Fruit fly (Drosophila melanogaster) whole organism, prepupa: ENCODE measurements around the gene Ae2.

Experiments used
- Blimp-1 ChIP-seq: fragments of 200-800 bp; sonication (Bioruptor generic); optimal IDR thresholded peaks from 3 replicates; lab custom pipeline; 2017; ENCODE audit warnings: missing biosample characterization, missing genetic modification characterization, mild to moderate bottlenecking, moderate library complexity, missing genetic modification reagents
- CG10631 ChIP-seq: fragments of 200-800 bp; sonication (Bioruptor generic); optimal IDR thresholded peaks from 2 replicates; lab custom pipeline; 2016; ENCODE audit warnings: missing biosample characterization, missing genetic modification characterization
- CG10669 ChIP-seq: fragments of 200-800 bp; sonication (Bioruptor generic); optimal IDR thresholded peaks from 3 replicates; lab custom pipeline; 2018; ENCODE audit warnings: missing biosample characterization, mild to moderate bottlenecking, missing genetic modification characterization, moderate library complexity
- CG11294 ChIP-seq: fragments of 200-800 bp; sonication (Bioruptor generic); IDR thresholded peaks from 2 replicates; pipeline ENCODE4 v1.3.6; 2022; ENCODE audit warnings: missing biosample characterization, missing genetic modification characterization
- CG11762 ChIP-seq: fragments of 200-800 bp; sonication (Bioruptor generic); optimal IDR thresholded peaks from 3 replicates; lab custom pipeline; 2016; ENCODE audit warnings: missing biosample characterization, missing genetic modification characterization; ENCODE audit not compliant: insufficient read depth
- CG15336 ChIP-seq: fragments of 200-800 bp; sonication (Bioruptor generic); IDR thresholded peaks from 2 replicates; pipeline ENCODE4 v1.3.6; 2022; ENCODE audit warnings: missing biosample characterization, missing genetic modification characterization
- CG1621 ChIP-seq: fragments of 200-800 bp; sonication (Bioruptor generic); optimal IDR thresholded peaks from 3 replicates; lab custom pipeline; 2018; ENCODE audit warnings: missing biosample characterization, mild to moderate bottlenecking, missing genetic modification characterization
- CG31627 ChIP-seq: fragments of 200-800 bp; sonication (Bioruptor generic); optimal IDR thresholded peaks from 3 replicates; lab custom pipeline; 2016; ENCODE audit warnings: missing biosample characterization, missing genetic modification characterization
- CG32006 ChIP-seq: fragments of 200-800 bp; sonication (Bioruptor generic); optimal IDR thresholded peaks from 3 replicates; lab custom pipeline; 2017; ENCODE audit warnings: missing biosample characterization, mild to moderate bottlenecking, missing genetic modification characterization
- CG34406 ChIP-seq: fragments of 200-800 bp; sonication (Bioruptor generic); optimal IDR thresholded peaks from 3 replicates; lab custom pipeline; 2016; ENCODE audit warnings: missing biosample characterization, missing genetic modification characterization
- CG3919 ChIP-seq: fragments of 200-800 bp; sonication (Bioruptor generic); optimal IDR thresholded peaks from 3 replicates; lab custom pipeline; 2016; ENCODE audit warnings: missing biosample characterization, missing genetic modification characterization
- CG4318 ChIP-seq: fragments of 200-800 bp; sonication (Bioruptor generic); optimal IDR thresholded peaks from 3 replicates; lab custom pipeline; 2017; ENCODE audit warnings: missing biosample characterization, mild to moderate bottlenecking, missing genetic modification characterization
- CG6163 ChIP-seq: fragments of 200-800 bp; sonication (Bioruptor generic); IDR thresholded peaks from 3 replicates; pipeline ENCODE4 v1.3.6; 2022; ENCODE audit warnings: missing biosample characterization, missing genetic modification characterization
- CG6276 ChIP-seq: fragments of 200-800 bp; sonication (Bioruptor generic); optimal IDR thresholded peaks from 2 replicates; lab custom pipeline; 2017; ENCODE audit warnings: missing biosample characterization, mild to moderate bottlenecking, missing genetic modification characterization
- CG6792 ChIP-seq: fragments of 200-800 bp; sonication (Bioruptor generic); optimal IDR thresholded peaks from 3 replicates; lab custom pipeline; 2016; ENCODE audit warnings: missing biosample characterization, missing genetic modification characterization
- CG6808 ChIP-seq: fragments of 200-800 bp; sonication (Bioruptor generic); optimal IDR thresholded peaks from 3 replicates; lab custom pipeline; 2017; ENCODE audit warnings: missing biosample characterization, missing genetic modification characterization, mild to moderate bottlenecking, moderate library complexity, missing genetic modification reagents
- CG6854 ChIP-seq: fragments of 200-800 bp; sonication (Bioruptor generic); optimal IDR thresholded peaks from 2 replicates; lab custom pipeline; 2017; ENCODE audit warnings: missing biosample characterization, mild to moderate bottlenecking, missing genetic modification characterization
- CG7368 ChIP-seq: fragments of 200-800 bp; sonication (Bioruptor generic); optimal IDR thresholded peaks from 3 replicates; lab custom pipeline; 2016; ENCODE audit warnings: missing biosample characterization, missing genetic modification characterization
- CG8119 ChIP-seq: fragments of 200-800 bp; sonication (Bioruptor generic); IDR thresholded peaks from 3 replicates; pipeline ENCODE4 v1.3.6; 2022; ENCODE audit warnings: missing biosample characterization, missing genetic modification characterization
- CG8319 ChIP-seq: fragments of 200-800 bp; sonication (Bioruptor generic); optimal IDR thresholded peaks from 3 replicates; lab custom pipeline; 2016; ENCODE audit warnings: missing biosample characterization, missing genetic modification characterization
- CG8632 ChIP-seq: fragments of 200-800 bp; sonication (Bioruptor generic); optimal IDR thresholded peaks from 3 replicates; lab custom pipeline; 2016; ENCODE audit warnings: missing biosample characterization, missing genetic modification characterization
- CG9139 ChIP-seq: fragments of 200-800 bp; sonication (Bioruptor generic); optimal IDR thresholded peaks from 3 replicates; lab custom pipeline; 2017; ENCODE audit warnings: missing biosample characterization, mild to moderate bottlenecking, missing genetic modification characterization
- Eip75B ChIP-seq: fragments of 200-800 bp; sonication (Bioruptor generic); optimal IDR thresholded peaks from 3 replicates; lab custom pipeline; 2016; ENCODE audit warnings: missing biosample characterization, missing genetic modification characterization
- Eip93F ChIP-seq: fragments of 200-800 bp; sonication (Bioruptor generic); optimal IDR thresholded peaks from 2 replicates; lab custom pipeline; 2016; ENCODE audit warnings: missing biosample characterization, mild to moderate bottlenecking, missing genetic modification characterization
- Ets21C ChIP-seq: fragments of 200-800 bp; sonication (Bioruptor generic); optimal IDR thresholded peaks from 3 replicates; lab custom pipeline; 2016; ENCODE audit warnings: missing biosample characterization, missing genetic modification characterization
- Ets96B ChIP-seq: fragments of 200-800 bp; optimal IDR thresholded peaks from 2 replicates; lab custom pipeline; 2019; ENCODE audit warnings: missing biosample characterization, mild to moderate bottlenecking, missing genetic modification characterization, moderate library complexity
- Gug ChIP-seq: fragments of 200-800 bp; sonication (Bioruptor generic); IDR thresholded peaks from 2 replicates; pipeline ENCODE4 v1.3.6; 2022; ENCODE audit warnings: missing biosample characterization, missing genetic modification characterization
- Hr38 ChIP-seq: sonication (Bioruptor generic); optimal IDR thresholded peaks from 2 replicates; lab custom pipeline; 2016; ENCODE audit warnings: missing biosample characterization, missing genetic modification characterization
- Hr39 ChIP-seq: fragments of 200-800 bp; sonication (Bioruptor generic); optimal IDR thresholded peaks from 2 replicates; lab custom pipeline; 2016; ENCODE audit warnings: missing biosample characterization, missing genetic modification characterization
- Hr4 ChIP-seq: fragments of 200-800 bp; sonication (Bioruptor generic); optimal IDR thresholded peaks from 3 replicates; lab custom pipeline; 2016; ENCODE audit warnings: missing biosample characterization, missing genetic modification characterization
- Lpt ChIP-seq: fragments of 200-800 bp; sonication (Bioruptor generic); optimal IDR thresholded peaks from 3 replicates; lab custom pipeline; 2016; ENCODE audit warnings: missing biosample characterization, missing genetic modification characterization
- Met ChIP-seq: fragments of 200-800 bp; sonication (Bioruptor generic); optimal IDR thresholded peaks from 3 replicates; lab custom pipeline; 2016; ENCODE audit warnings: missing biosample characterization, missing genetic modification characterization
- OdsH ChIP-seq: fragments of 200-800 bp; sonication (Bioruptor generic); optimal IDR thresholded peaks from 3 replicates; lab custom pipeline; 2016; ENCODE audit warnings: missing biosample characterization, missing genetic modification characterization
- Smox ChIP-seq: fragments of 200-800 bp; sonication (Bioruptor generic); optimal IDR thresholded peaks from 3 replicates; lab custom pipeline; 2016; ENCODE audit warnings: missing biosample characterization, missing genetic modification characterization
- Sox102F ChIP-seq: fragments of 200-800 bp; sonication (Bioruptor generic); optimal IDR thresholded peaks from 2 replicates; lab custom pipeline; 2016; ENCODE audit warnings: missing biosample characterization, mild to moderate bottlenecking, missing genetic modification characterization
- achi ChIP-seq: fragments of 200-800 bp; sonication (Bioruptor generic); optimal IDR thresholded peaks from 3 replicates; lab custom pipeline; 2016; ENCODE audit warnings: missing biosample characterization, missing genetic modification characterization
- acj6 ChIP-seq: fragments of 200-800 bp; sonication (Bioruptor generic); optimal IDR thresholded peaks from 3 replicates; lab custom pipeline; 2016; ENCODE audit warnings: missing biosample characterization, missing genetic modification characterization
- cyc ChIP-seq: fragments of 200-800 bp; sonication (Bioruptor generic); optimal IDR thresholded peaks from 3 replicates; lab custom pipeline; 2016; ENCODE audit warnings: missing biosample characterization, missing genetic modification characterization
- dac ChIP-seq: fragments of 200-800 bp; sonication (Bioruptor generic); optimal IDR thresholded peaks from 2 replicates; lab custom pipeline; 2017; ENCODE audit warnings: missing biosample characterization, mild to moderate bottlenecking, missing genetic modification characterization
- dsx ChIP-seq: fragments of 200-800 bp; optimal IDR thresholded peaks from 3 replicates; lab custom pipeline; 2019; ENCODE audit warnings: missing biosample characterization, mild to moderate bottlenecking, missing genetic modification characterization, moderate library complexity; ENCODE audit not compliant: poor library complexity, severe bottlenecking
- eg ChIP-seq: fragments of 200-800 bp; sonication (Bioruptor generic); IDR thresholded peaks from 3 replicates; pipeline ENCODE4 v1.3.6; 2022; ENCODE audit warnings: missing biosample characterization, missing genetic modification characterization
- esn ChIP-seq: fragments of 200-800 bp; sonication (Bioruptor generic); optimal IDR thresholded peaks from 2 replicates; lab custom pipeline; 2016; ENCODE audit warnings: missing biosample characterization, mild to moderate bottlenecking, missing genetic modification characterization, moderate library complexity
- fd59A ChIP-seq: fragments of 200-800 bp; sonication (Bioruptor generic); optimal IDR thresholded peaks from 2 replicates; lab custom pipeline; 2017; ENCODE audit warnings: missing biosample characterization, mild to moderate bottlenecking, missing genetic modification characterization, missing genetic modification reagents
- fd85E ChIP-seq: fragments of 200-800 bp; sonication (Bioruptor generic); optimal IDR thresholded peaks from 3 replicates; lab custom pipeline; 2016; ENCODE audit warnings: missing biosample characterization, missing genetic modification characterization
- fkh ChIP-seq: fragments of 200-800 bp; sonication (Bioruptor generic); optimal IDR thresholded peaks from 3 replicates; lab custom pipeline; 2017; ENCODE audit warnings: missing biosample characterization, mild to moderate bottlenecking, missing genetic modification characterization, moderate library complexity
- lz ChIP-seq: fragments of 200-800 bp; sonication (Bioruptor generic); optimal IDR thresholded peaks from 3 replicates; lab custom pipeline; 2016; ENCODE audit warnings: missing biosample characterization, missing genetic modification characterization
- net ChIP-seq: fragments of 200-800 bp; sonication (Bioruptor generic); optimal IDR thresholded peaks from 3 replicates; lab custom pipeline; 2016; ENCODE audit warnings: missing biosample characterization, missing genetic modification characterization
- pdm3 ChIP-seq: fragments of 200-800 bp; sonication (Bioruptor generic); optimal IDR thresholded peaks from 3 replicates; lab custom pipeline; 2016; ENCODE audit warnings: missing biosample characterization, missing genetic modification characterization
- spab ChIP-seq: fragments of 200-800 bp; sonication (Bioruptor generic); optimal IDR thresholded peaks from 2 replicates; lab custom pipeline; 2017; ENCODE audit warnings: missing biosample characterization, mild to moderate bottlenecking, missing genetic modification characterization, missing genetic modification reagents
- ss ChIP-seq, 2 experiments: fragments of 200-800 bp; sonication (Bioruptor generic); optimal IDR thresholded peaks; 2 replicates in 1 of 2; 3 replicates in 1 of 2; lab custom pipeline; 2017 to 2018; ENCODE audit warnings: mild to moderate bottlenecking in 2 of 2, missing biosample characterization in 2 of 2, missing genetic modification characterization in 2 of 2, moderate library complexity in 1 of 2
- topi ChIP-seq: fragments of 200-800 bp; sonication (Bioruptor generic); optimal IDR thresholded peaks from 3 replicates; lab custom pipeline; 2016; ENCODE audit warnings: missing biosample characterization, missing genetic modification characterization
- vri ChIP-seq: fragments of 200-800 bp; sonication (Bioruptor generic); optimal IDR thresholded peaks from 3 replicates; lab custom pipeline; 2016; ENCODE audit warnings: missing biosample characterization, mild to moderate bottlenecking, missing genetic modification characterization

Ae2 gene

dm6 chr3L:9763389-9763917, at the start of gene Ae2:
Ae2 (plus strand) TSS chr3L:9763544.
- TF ChIP-seq achi (GFP tag; lab: Kevin White, UChicago), result no peak
- TF ChIP-seq Gug (GFP tag; lab: Robert Waterston, UW), result no peak
- TF ChIP-seq ss (GFP tag; optimal IDR thresholded peaks at IDR 0.05; lab: Kevin White, UChicago), result peak in 1 of 2 experiments; percentile 67
- no peak for TF ChIP-seq Met (GFP tag; lab: Kevin White, UChicago)
- TF ChIP-seq dsx, result peak; percentile 52
- TF ChIP-seq spab (GFP tag; lab: Kevin White, UChicago), result no peak
- no peak for TF ChIP-seq CG6792
- no peak for TF ChIP-seq fd59A (GFP tag; lab: Kevin White, UChicago)
- TF ChIP-seq CG8632 (GFP tag; lab: Kevin White, UChicago), result no peak
- peak; percentile 21 for TF ChIP-seq topi (GFP tag; lab: Kevin White, UChicago)
- TF ChIP-seq CG31627 (GFP tag; lab: Kevin White, UChicago), result no peak
- no peak for TF ChIP-seq CG7368
- no peak for TF ChIP-seq Lpt (GFP tag; lab: Kevin White, UChicago)
- 0 out of 3 replicates have a peak, but pooled peaks have one; percentile 21 for TF ChIP-seq CG8119 (GFP tag; lab: Robert Waterston, UW)
- TF ChIP-seq pdm3 (GFP tag; lab: Kevin White, UChicago), result no peak
- TF ChIP-seq CG6163 (GFP tag; lab: Robert Waterston, UW), result peak; percentile 71; the same call in 2 of the 3 replicates
- TF ChIP-seq Sox102F (GFP tag; lab: Kevin White, UChicago), result peak; percentile 47
- no peak for TF ChIP-seq CG34406
- TF ChIP-seq CG1621 (tag; lab: Kevin White, UChicago), result peak; percentile 82
- TF ChIP-seq Hr38, result no peak
- TF ChIP-seq acj6 (GFP tag; lab: Kevin White, UChicago), result no peak
- TF ChIP-seq Blimp-1, result no peak
- no peak for TF ChIP-seq CG10631 (GFP tag; lab: Kevin White, UChicago)
- no peak for TF ChIP-seq Ets21C (GFP tag; lab: Kevin White, UChicago)
- TF ChIP-seq cyc (GFP tag; lab: Kevin White, UChicago), result no peak
- peak; percentile 57 for TF ChIP-seq CG6854 (GFP tag; lab: Kevin White, UChicago)
- TF ChIP-seq net, result no peak
- TF ChIP-seq CG6276 (GFP tag; lab: Kevin White, UChicago), result no peak
- no peak for TF ChIP-seq CG11762 (GFP tag; lab: Kevin White, UChicago)
- no peak for TF ChIP-seq Smox (GFP tag; lab: Kevin White, UChicago)
- TF ChIP-seq CG10669 (GFP tag; lab: Kevin White, UChicago), result no peak
- TF ChIP-seq Ets96B (tag; lab: Kevin White, UChicago), result no peak
- no peak for TF ChIP-seq CG32006
- TF ChIP-seq vri (GFP tag; lab: Kevin White, UChicago), result peak; percentile 70
- no peak for TF ChIP-seq CG11294 (GFP tag; lab: Robert Waterston, UW)
- no peak for TF ChIP-seq fd85E (GFP tag; lab: Kevin White, UChicago)
- peak; percentile 15 for TF ChIP-seq CG3919 (GFP tag; lab: Kevin White, UChicago)
- no peak for TF ChIP-seq CG4318 (GFP tag; lab: Kevin White, UChicago)
- no peak for TF ChIP-seq OdsH (GFP tag; lab: Kevin White, UChicago)
- no peak for TF ChIP-seq eg (GFP tag; lab: Robert Waterston, UW)
- TF ChIP-seq CG9139, result no peak
- TF ChIP-seq CG15336 (GFP tag; lab: Robert Waterston, UW), result no peak
- no peak for TF ChIP-seq fkh (GFP tag; lab: Kevin White, UChicago)
- no peak for TF ChIP-seq dac (GFP tag; lab: Kevin White, UChicago)
- TF ChIP-seq CG6808 (GFP tag; lab: Kevin White, UChicago), result no peak
- no peak for TF ChIP-seq CG8319
- TF ChIP-seq lz (GFP tag; lab: Kevin White, UChicago), result no peak
- TF ChIP-seq Eip75B, result peak; percentile 2
- peak; percentile 34 for TF ChIP-seq esn
- no peak for TF ChIP-seq Hr39 (GFP tag; lab: Kevin White, UChicago)
- no peak for TF ChIP-seq Eip93F (GFP tag; lab: Kevin White, UChicago)
- TF ChIP-seq Hr4 (GFP tag; lab: Kevin White, UChicago), result no peak
